Worm (Caenorhabditis elegans) whole organism, L4/young adult: ENCODE results near the gene aaim-1.

ENCODE experiments used
- W03F9.2 ChIP-seq: fragments of 150-350 bp; optimal IDR thresholded peaks from 2 replicates; lab custom pipeline; 2014; ENCODE audit warnings: missing biosample characterization, missing genetic modification characterization
- him-1 ChIP-seq: sonication (generic microtip); optimal IDR thresholded peaks from 2 replicates; lab custom pipeline; 2016; ENCODE audit warnings: missing genotype, missing genetic modification reagents, missing genetic modification characterization, missing compliant biosample characterization

DNA sequence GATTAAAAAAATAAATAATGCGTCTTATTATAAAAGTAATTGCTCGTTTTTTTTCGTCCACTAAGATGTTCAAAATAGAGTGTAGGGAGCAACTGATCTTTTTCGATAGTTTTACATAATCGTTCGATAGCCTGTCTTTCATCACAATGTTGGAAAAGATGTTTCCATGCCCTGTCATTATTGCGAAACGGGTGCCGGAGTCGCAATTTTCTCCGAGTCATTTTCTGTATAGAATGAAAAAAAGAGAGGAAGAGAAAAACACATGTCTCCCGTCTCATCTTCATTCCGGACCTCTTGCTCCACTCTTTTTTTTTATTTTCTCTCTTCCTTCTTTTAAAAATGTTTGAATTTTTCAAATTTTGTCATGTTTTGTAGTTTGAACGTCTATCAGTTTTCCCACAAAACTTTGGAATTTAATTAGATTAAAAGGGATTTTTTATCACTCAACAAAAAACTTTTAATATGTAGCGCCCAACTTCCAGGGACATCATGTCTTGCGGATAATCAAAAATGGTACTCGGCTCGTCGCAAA, 9.4 kb downstream of the aaim-1 start, which contains the start of gene svh-2:
- TF ChIP-seq W03F9.2, result no peak
- TF ChIP-seq him-1, result no peak
